Worm (Caenorhabditis elegans): ENCODE data around the gene pha-4.

DNA sequence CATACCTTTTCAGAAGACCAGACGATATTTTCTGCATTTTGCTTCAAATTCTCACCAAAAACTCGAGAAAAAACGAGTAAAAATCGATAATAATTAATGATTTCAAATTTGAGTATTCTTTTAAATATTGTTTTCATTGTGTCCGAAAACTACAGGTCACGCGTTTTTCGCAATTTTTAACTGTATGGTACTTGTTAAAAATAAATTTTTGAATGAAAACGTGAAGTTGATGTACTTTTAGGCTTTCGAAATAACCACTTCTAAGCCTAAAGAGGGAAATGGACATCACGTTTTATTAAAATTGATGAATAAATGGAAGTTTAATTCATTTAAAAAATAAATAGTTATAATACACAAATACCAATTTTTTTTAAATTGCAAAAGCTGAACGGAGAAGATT is 50.1 kb downstream of the pha-4 start, which contains the start of gene Y44A6D.5:
- TF ChIP-seq klf-2 (GFP tag; conservative IDR thresholded peaks at IDR 0.05) (no peak), flt-1 (GFP tag; IDR thresholded peaks at IDR 0.05) (no peak), cog-1 (tag; optimal IDR thresholded peaks at IDR 0.05) (no peak), ref-1 (GFP tag; conservative IDR thresholded peaks at IDR 0.05) (no peak), ztf-23 (GFP tag; IDR thresholded peaks at IDR 0.05) (no peak), med-1 (GFP tag; optimal IDR thresholded peaks at IDR 0.05; ENCODE audit: insufficient read depth) (no peak), ztf-29 (GFP tag; IDR thresholded peaks at IDR 0.05) (no peak), T22C8.4 (GFP tag; IDR thresholded peaks at IDR 0.05) (no peak), tab-1 (GFP tag; IDR thresholded peaks at IDR 0.05) (no peak)
